Worm (Caenorhabditis elegans): Measurements from ENCODE around the gene C25E10.17.

DNA sequence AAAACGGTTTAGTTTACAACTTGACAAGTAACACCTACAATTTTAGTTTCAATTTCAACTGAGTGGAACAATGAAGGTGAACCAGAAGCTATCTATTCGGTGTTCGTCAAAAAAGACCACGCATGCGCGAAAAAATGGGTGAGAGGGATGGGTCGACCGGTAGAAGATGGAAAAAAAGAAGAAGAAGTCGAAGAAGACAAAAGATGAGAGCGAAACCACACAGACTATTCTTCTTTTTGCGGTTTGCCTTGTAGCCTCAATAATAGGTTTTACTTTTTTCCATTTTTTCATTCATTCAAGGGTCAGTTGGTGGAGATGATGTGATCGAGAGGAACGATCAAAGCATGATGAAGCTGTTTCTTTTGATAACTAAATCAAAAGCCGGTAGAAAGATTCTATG, 34.9 kb upstream of the C25E10.17 start:
- TF ChIP-seq nhr-6 (tag; optimal IDR thresholded peaks at IDR 0.05) (no peak), mdl-1 (tag; optimal IDR thresholded peaks at IDR 0.05) (no peak), lin-13 (GFP tag; optimal IDR thresholded peaks at IDR 0.05) (no peak), nhr-237 (tag; optimal IDR thresholded peaks at IDR 0.05) (no peak), aly-2 (tag; optimal IDR thresholded peaks at IDR 0.05) (no peak), nhr-11 (tag; optimal IDR thresholded peaks at IDR 0.05) (no peak), fos-1 (tag; optimal IDR thresholded peaks at IDR 0.05) (no peak), zag-1 (tag; optimal IDR thresholded peaks at IDR 0.05) (no peak)

Measured in whole organism, L2 larva.